Fruit fly (Drosophila melanogaster): ENCODE measurements around the gene CaMKI.

DNA sequence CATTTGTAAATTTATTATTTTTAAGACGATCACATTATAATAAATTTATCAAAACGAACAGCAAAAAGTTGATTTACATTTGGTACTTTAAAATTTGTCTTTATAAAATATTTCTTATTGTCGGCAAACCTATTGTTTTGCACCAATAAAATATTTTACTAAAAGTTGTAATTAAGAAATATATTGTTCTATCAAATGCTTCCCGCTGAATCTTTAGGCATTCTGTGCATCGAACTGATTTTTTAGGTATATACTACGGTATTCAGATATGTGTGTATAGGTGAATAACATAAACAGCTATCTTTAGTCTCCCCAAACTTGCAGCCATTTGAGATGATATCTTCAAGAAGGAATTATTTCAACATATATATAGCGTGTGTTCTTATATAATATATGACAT, 40.5 kb downstream of the CaMKI start:
- TF ChIP-seq psq (optimal IDR thresholded peaks at IDR 0.05), result no peak
- no peak for TF ChIP-seq ttk (optimal IDR thresholded peaks at IDR 0.05)
- no peak for TF ChIP-seq Sin3A (optimal IDR thresholded peaks at IDR 0.05)
- no peak for TF ChIP-seq h (optimal IDR thresholded peaks at IDR 0.05)
- TF ChIP-seq insv (optimal IDR thresholded peaks at IDR 0.05), result no peak

All from Kc167 (cell line).